Fruit fly (Drosophila melanogaster) whole organism, prepupa: ENCODE data around the gene Nepl18.
A peak's percentile ranks its signal among the peaks of the same experiment; 100 is the strongest.

Experiments used
- CG10631 ChIP-seq: fragments of 200-800 bp; sonication (Bioruptor generic); optimal IDR thresholded peaks from 2 replicates; lab custom pipeline; 2016; ENCODE audit warnings: missing biosample characterization, missing genetic modification characterization
- CG10669 ChIP-seq: fragments of 200-800 bp; sonication (Bioruptor generic); optimal IDR thresholded peaks from 3 replicates; lab custom pipeline; 2018; ENCODE audit warnings: missing biosample characterization, mild to moderate bottlenecking, missing genetic modification characterization, moderate library complexity
- CG11294 ChIP-seq: fragments of 200-800 bp; sonication (Bioruptor generic); IDR thresholded peaks from 2 replicates; pipeline ENCODE4 v1.3.6; 2022; ENCODE audit warnings: missing biosample characterization, missing genetic modification characterization
- CG11762 ChIP-seq: fragments of 200-800 bp; sonication (Bioruptor generic); optimal IDR thresholded peaks from 3 replicates; lab custom pipeline; 2016; ENCODE audit warnings: missing biosample characterization, missing genetic modification characterization; ENCODE audit not compliant: insufficient read depth
- CG3032 ChIP-seq: fragments of 200-800 bp; optimal IDR thresholded peaks from 2 replicates; lab custom pipeline; 2019; ENCODE audit warnings: missing biosample characterization, mild to moderate bottlenecking, missing genetic modification characterization, moderate library complexity
- CG32006 ChIP-seq: fragments of 200-800 bp; sonication (Bioruptor generic); optimal IDR thresholded peaks from 3 replicates; lab custom pipeline; 2017; ENCODE audit warnings: missing biosample characterization, mild to moderate bottlenecking, missing genetic modification characterization
- CG34406 ChIP-seq: fragments of 200-800 bp; sonication (Bioruptor generic); optimal IDR thresholded peaks from 3 replicates; lab custom pipeline; 2016; ENCODE audit warnings: missing biosample characterization, missing genetic modification characterization
- CG6163 ChIP-seq: fragments of 200-800 bp; sonication (Bioruptor generic); IDR thresholded peaks from 3 replicates; pipeline ENCODE4 v1.3.6; 2022; ENCODE audit warnings: missing biosample characterization, missing genetic modification characterization
- CG6792 ChIP-seq: fragments of 200-800 bp; sonication (Bioruptor generic); optimal IDR thresholded peaks from 3 replicates; lab custom pipeline; 2016; ENCODE audit warnings: missing biosample characterization, missing genetic modification characterization
- CG6854 ChIP-seq: fragments of 200-800 bp; sonication (Bioruptor generic); optimal IDR thresholded peaks from 2 replicates; lab custom pipeline; 2017; ENCODE audit warnings: missing biosample characterization, mild to moderate bottlenecking, missing genetic modification characterization
- CG7368 ChIP-seq: fragments of 200-800 bp; sonication (Bioruptor generic); optimal IDR thresholded peaks from 3 replicates; lab custom pipeline; 2016; ENCODE audit warnings: missing biosample characterization, missing genetic modification characterization
- CG8632 ChIP-seq: fragments of 200-800 bp; sonication (Bioruptor generic); optimal IDR thresholded peaks from 3 replicates; lab custom pipeline; 2016; ENCODE audit warnings: missing biosample characterization, missing genetic modification characterization
- CG9139 ChIP-seq: fragments of 200-800 bp; sonication (Bioruptor generic); optimal IDR thresholded peaks from 3 replicates; lab custom pipeline; 2017; ENCODE audit warnings: missing biosample characterization, mild to moderate bottlenecking, missing genetic modification characterization
- Eip75B ChIP-seq: fragments of 200-800 bp; sonication (Bioruptor generic); optimal IDR thresholded peaks from 3 replicates; lab custom pipeline; 2016; ENCODE audit warnings: missing biosample characterization, missing genetic modification characterization
- Eip78C ChIP-seq: fragments of 200-800 bp; sonication (Bioruptor generic); peaks from one replicate; lab custom pipeline; 2016; ENCODE audit warnings: missing biosample characterization, missing genetic modification characterization
- Eip93F ChIP-seq: fragments of 200-800 bp; sonication (Bioruptor generic); optimal IDR thresholded peaks from 2 replicates; lab custom pipeline; 2016; ENCODE audit warnings: missing biosample characterization, mild to moderate bottlenecking, missing genetic modification characterization
- Ets21C ChIP-seq: fragments of 200-800 bp; sonication (Bioruptor generic); optimal IDR thresholded peaks from 3 replicates; lab custom pipeline; 2016; ENCODE audit warnings: missing biosample characterization, missing genetic modification characterization
- Ets96B ChIP-seq: fragments of 200-800 bp; optimal IDR thresholded peaks from 2 replicates; lab custom pipeline; 2019; ENCODE audit warnings: missing biosample characterization, mild to moderate bottlenecking, missing genetic modification characterization, moderate library complexity
- Gug ChIP-seq: fragments of 200-800 bp; sonication (Bioruptor generic); IDR thresholded peaks from 2 replicates; pipeline ENCODE4 v1.3.6; 2022; ENCODE audit warnings: missing biosample characterization, missing genetic modification characterization
- Hr38 ChIP-seq: sonication (Bioruptor generic); optimal IDR thresholded peaks from 2 replicates; lab custom pipeline; 2016; ENCODE audit warnings: missing biosample characterization, missing genetic modification characterization
- Hr4 ChIP-seq: fragments of 200-800 bp; sonication (Bioruptor generic); optimal IDR thresholded peaks from 3 replicates; lab custom pipeline; 2016; ENCODE audit warnings: missing biosample characterization, missing genetic modification characterization
- Lpt ChIP-seq: fragments of 200-800 bp; sonication (Bioruptor generic); optimal IDR thresholded peaks from 3 replicates; lab custom pipeline; 2016; ENCODE audit warnings: missing biosample characterization, missing genetic modification characterization
- Met ChIP-seq: fragments of 200-800 bp; sonication (Bioruptor generic); optimal IDR thresholded peaks from 3 replicates; lab custom pipeline; 2016; ENCODE audit warnings: missing biosample characterization, missing genetic modification characterization
- OdsH ChIP-seq: fragments of 200-800 bp; sonication (Bioruptor generic); optimal IDR thresholded peaks from 3 replicates; lab custom pipeline; 2016; ENCODE audit warnings: missing biosample characterization, missing genetic modification characterization
- Smox ChIP-seq: fragments of 200-800 bp; sonication (Bioruptor generic); optimal IDR thresholded peaks from 3 replicates; lab custom pipeline; 2016; ENCODE audit warnings: missing biosample characterization, missing genetic modification characterization
- Sox14 ChIP-seq: fragments of 200-800 bp; sonication (Bioruptor generic); optimal IDR thresholded peaks from 3 replicates; lab custom pipeline; 2016; ENCODE audit warnings: missing biosample characterization, missing genetic modification characterization
- acj6 ChIP-seq: fragments of 200-800 bp; sonication (Bioruptor generic); optimal IDR thresholded peaks from 3 replicates; lab custom pipeline; 2016; ENCODE audit warnings: missing biosample characterization, missing genetic modification characterization
- cyc ChIP-seq: fragments of 200-800 bp; sonication (Bioruptor generic); optimal IDR thresholded peaks from 3 replicates; lab custom pipeline; 2016; ENCODE audit warnings: missing biosample characterization, missing genetic modification characterization
- dac ChIP-seq: fragments of 200-800 bp; sonication (Bioruptor generic); optimal IDR thresholded peaks from 2 replicates; lab custom pipeline; 2017; ENCODE audit warnings: missing biosample characterization, mild to moderate bottlenecking, missing genetic modification characterization
- dsx ChIP-seq: fragments of 200-800 bp; optimal IDR thresholded peaks from 3 replicates; lab custom pipeline; 2019; ENCODE audit warnings: missing biosample characterization, mild to moderate bottlenecking, missing genetic modification characterization, moderate library complexity; ENCODE audit not compliant: poor library complexity, severe bottlenecking
- eg ChIP-seq: fragments of 200-800 bp; sonication (Bioruptor generic); IDR thresholded peaks from 3 replicates; pipeline ENCODE4 v1.3.6; 2022; ENCODE audit warnings: missing biosample characterization, missing genetic modification characterization
- fd59A ChIP-seq: fragments of 200-800 bp; sonication (Bioruptor generic); optimal IDR thresholded peaks from 2 replicates; lab custom pipeline; 2017; ENCODE audit warnings: missing biosample characterization, mild to moderate bottlenecking, missing genetic modification characterization, missing genetic modification reagents
- fd85E ChIP-seq: fragments of 200-800 bp; sonication (Bioruptor generic); optimal IDR thresholded peaks from 3 replicates; lab custom pipeline; 2016; ENCODE audit warnings: missing biosample characterization, missing genetic modification characterization
- fkh ChIP-seq: fragments of 200-800 bp; sonication (Bioruptor generic); optimal IDR thresholded peaks from 3 replicates; lab custom pipeline; 2017; ENCODE audit warnings: missing biosample characterization, mild to moderate bottlenecking, missing genetic modification characterization, moderate library complexity
- lz ChIP-seq: fragments of 200-800 bp; sonication (Bioruptor generic); optimal IDR thresholded peaks from 3 replicates; lab custom pipeline; 2016; ENCODE audit warnings: missing biosample characterization, missing genetic modification characterization
- pdm3 ChIP-seq: fragments of 200-800 bp; sonication (Bioruptor generic); optimal IDR thresholded peaks from 3 replicates; lab custom pipeline; 2016; ENCODE audit warnings: missing biosample characterization, missing genetic modification characterization
- spab ChIP-seq: fragments of 200-800 bp; sonication (Bioruptor generic); optimal IDR thresholded peaks from 2 replicates; lab custom pipeline; 2017; ENCODE audit warnings: missing biosample characterization, mild to moderate bottlenecking, missing genetic modification characterization, missing genetic modification reagents
- ss ChIP-seq, 2 experiments: fragments of 200-800 bp; sonication (Bioruptor generic); optimal IDR thresholded peaks; 2 replicates in 1 of 2; 3 replicates in 1 of 2; lab custom pipeline; 2017 to 2018; ENCODE audit warnings: mild to moderate bottlenecking in 2 of 2, missing biosample characterization in 2 of 2, missing genetic modification characterization in 2 of 2, moderate library complexity in 1 of 2
- svp ChIP-seq: fragments of 200-800 bp; sonication (Bioruptor generic); peaks from one replicate; lab custom pipeline; 2016; ENCODE audit warnings: missing biosample characterization, missing genetic modification characterization
- vri ChIP-seq: fragments of 200-800 bp; sonication (Bioruptor generic); optimal IDR thresholded peaks from 3 replicates; lab custom pipeline; 2016; ENCODE audit warnings: missing biosample characterization, mild to moderate bottlenecking, missing genetic modification characterization

The Nepl18 gene

dm6 chr3R:28831626-28832267, 43.7 kb upstream of the Nepl18 start, which contains the start of gene WASp (continued):
- TF ChIP-seq vri (GFP tag; lab: Kevin White, UChicago) (no peak), fd85E (GFP tag; lab: Kevin White, UChicago) (peak; percentile 51), CG6792 (GFP tag; lab: Kevin White, UChicago) (no peak), Met (no peak), Eip78C (GFP tag; lab: Kevin White, UChicago) (peak; percentile 85), Ets21C (GFP tag; lab: Kevin White, UChicago) (peak; percentile 26), CG11762 (GFP tag; lab: Kevin White, UChicago) (no peak), Eip93F (no peak), Smox (GFP tag; lab: Kevin White, UChicago) (no peak), Lpt (GFP tag; lab: Kevin White, UChicago) (peak; percentile 9), CG10669 (GFP tag; lab: Kevin White, UChicago) (no peak), CG32006 (GFP tag; lab: Kevin White, UChicago) (peak; percentile 35), Hr4 (no peak), CG6854 (peak; percentile 51), OdsH (GFP tag; lab: Kevin White, UChicago) (no peak), CG10631 (GFP tag; lab: Kevin White, UChicago) (no peak), CG11294 (GFP tag; lab: Robert Waterston, UW) (no peak), Eip75B (GFP tag; lab: Kevin White, UChicago) (no peak), fkh (GFP tag; lab: Kevin White, UChicago) (no peak), fd59A (peak; percentile 3), dac (GFP tag; lab: Kevin White, UChicago) (peak; percentile 47), lz (GFP tag; lab: Kevin White, UChicago) (peak; percentile 68), svp (no peak), CG6163 (GFP tag; lab: Robert Waterston, UW) (peak; percentile 73), dsx (GFP tag; lab: Kevin White, UChicago) (no peak), Ets96B (tag; lab: Kevin White, UChicago) (no peak), Hr38 (no peak), CG7368 (GFP tag; lab: Kevin White, UChicago) (no peak), Gug (GFP tag; lab: Robert Waterston, UW) (no peak; the same call in 1 of the 2 replicates), Sox14 (GFP tag; lab: Kevin White, UChicago) (peak; percentile 64), CG8632 (GFP tag; lab: Kevin White, UChicago) (no peak), CG3032 (tag; lab: Kevin White, UChicago) (peak; percentile 44), eg (no peak), cyc (GFP tag; lab: Kevin White, UChicago) (no peak), acj6 (GFP tag; lab: Kevin White, UChicago) (peak; percentile 56), spab (no peak), pdm3 (GFP tag; lab: Kevin White, UChicago) (peak; percentile 66), CG9139 (GFP tag; lab: Kevin White, UChicago) (no peak), ss (GFP tag; optimal IDR thresholded peaks at IDR 0.05; lab: Kevin White, UChicago) (peak in 1 of 2 experiments; percentile 55)

dm6 chr3R:28840620-28841019, 34.8 kb upstream of the Nepl18 start:
- TF ChIP-seq Eip78C (GFP tag; lab: Kevin White, UChicago) (peak; percentile 57), CG34406 (GFP tag; lab: Kevin White, UChicago) (no peak), Sox14 (GFP tag; lab: Kevin White, UChicago) (no peak), svp (peak; percentile 69)
